Fruit fly (Drosophila melanogaster) Kc167 (cell line): ENCODE results near the gene JMJD5.

Experiments used
- Myc ChIP-seq: fragments of >200 bp; optimal IDR thresholded peaks from 2 replicates; lab custom pipeline; 2017; ENCODE audit warnings: missing external identifiers
- Sin3A ChIP-seq: fragments of >200 bp; optimal IDR thresholded peaks from 2 replicates; lab custom pipeline; 2018; ENCODE audit warnings: missing external identifiers
- h ChIP-seq: fragments of >200 bp; optimal IDR thresholded peaks from 3 replicates; lab custom pipeline; 2018; ENCODE audit warnings: missing external identifiers
- insv ChIP-seq: fragments of >200 bp; optimal IDR thresholded peaks from 3 replicates; lab custom pipeline; 2018; ENCODE audit warnings: missing external identifiers
- psq ChIP-seq: fragments of >200 bp; optimal IDR thresholded peaks from 2 replicates; lab custom pipeline; 2017; ENCODE audit warnings: missing external identifiers
- ttk ChIP-seq: sonication (Bioruptor generic); optimal IDR thresholded peaks from 2 replicates; lab custom pipeline; 2017; ENCODE audit warnings: missing external identifiers

JMJD5 gene

dm6 chr3L:818438-819138, 22.6 kb downstream of the JMJD5 start:
- TF ChIP-seq ttk (lab: Kevin White, UChicago), result no peak
- no peak for TF ChIP-seq psq (lab: Kevin White, UChicago)
- TF ChIP-seq insv (lab: Kevin White, UChicago), result no peak
- no peak for TF ChIP-seq Sin3A
- TF ChIP-seq h, result no peak
- no peak for TF ChIP-seq Myc (lab: Kevin White, UChicago)

- TF ChIP-seq psq (lab: Kevin White, UChicago) (no peak), h (no peak), ttk (lab: Kevin White, UChicago) (no peak), insv (lab: Kevin White, UChicago) (no peak), Sin3A (no peak), Myc (lab: Kevin White, UChicago) (no peak)
These were observed 23.5 kb downstream of the JMJD5 start for dm6 chr3L:817708-818107.

dm6 chr3L:815234-816200, 25.6 kb downstream of the JMJD5 start:
- no peak for TF ChIP-seq Sin3A
- TF ChIP-seq psq (lab: Kevin White, UChicago), result no peak
- no peak for TF ChIP-seq Myc (lab: Kevin White, UChicago)
- no peak for TF ChIP-seq h
- no peak for TF ChIP-seq insv (lab: Kevin White, UChicago)
- TF ChIP-seq ttk (lab: Kevin White, UChicago), result no peak

- TF ChIP-seq psq (lab: Kevin White, UChicago) (no peak), h (no peak), Sin3A (no peak), Myc (lab: Kevin White, UChicago) (no peak), ttk (lab: Kevin White, UChicago) (no peak), insv (lab: Kevin White, UChicago) (no peak)
These were observed 27.2 kb downstream of the JMJD5 start for dm6 chr3L:813911-814310.

dm6 chr3L:813229-813837, 27.8 kb downstream of the JMJD5 start:
- no peak for TF ChIP-seq ttk (lab: Kevin White, UChicago)
- TF ChIP-seq insv (lab: Kevin White, UChicago), result no peak
- TF ChIP-seq psq (lab: Kevin White, UChicago), result no peak
- no peak for TF ChIP-seq Myc (lab: Kevin White, UChicago)
- no peak for TF ChIP-seq h
- TF ChIP-seq Sin3A, result no peak

dm6 chr3L:811816-812215, 29.3 kb downstream of the JMJD5 start:
- TF ChIP-seq psq (lab: Kevin White, UChicago), result no peak
- TF ChIP-seq insv (lab: Kevin White, UChicago), result no peak
- no peak for TF ChIP-seq Sin3A
- no peak for TF ChIP-seq Myc (lab: Kevin White, UChicago)
- TF ChIP-seq ttk (lab: Kevin White, UChicago), result no peak
- TF ChIP-seq h, result no peak

dm6 chr3L:810038-810644, 31.0 kb downstream of the JMJD5 start:
- TF ChIP-seq Sin3A (no peak), psq (lab: Kevin White, UChicago) (no peak), insv (lab: Kevin White, UChicago) (no peak), h (no peak), Myc (lab: Kevin White, UChicago) (no peak), ttk (lab: Kevin White, UChicago) (no peak)

dm6 chr3L:809538-809805, 31.7 kb downstream of the JMJD5 start:
- TF ChIP-seq Myc (lab: Kevin White, UChicago) (no peak), Sin3A (no peak), h (no peak), ttk (lab: Kevin White, UChicago) (no peak), psq (lab: Kevin White, UChicago) (no peak), insv (lab: Kevin White, UChicago) (no peak)

dm6 chr3L:808725-809537, 32.2 kb downstream of the JMJD5 start:
- TF ChIP-seq insv (lab: Kevin White, UChicago), result no peak
- TF ChIP-seq h, result no peak
- no peak for TF ChIP-seq Myc (lab: Kevin White, UChicago)
- no peak for TF ChIP-seq Sin3A
- TF ChIP-seq psq (lab: Kevin White, UChicago), result no peak
- no peak for TF ChIP-seq ttk (lab: Kevin White, UChicago)

dm6 chr3L:807456-807855, 33.7 kb downstream of the JMJD5 start:
- no peak for TF ChIP-seq insv (lab: Kevin White, UChicago)
- TF ChIP-seq ttk (lab: Kevin White, UChicago), result no peak
- no peak for TF ChIP-seq Sin3A
- TF ChIP-seq Myc (lab: Kevin White, UChicago), result no peak
- TF ChIP-seq h, result no peak
- no peak for TF ChIP-seq psq (lab: Kevin White, UChicago)
